Fruit fly (Drosophila melanogaster) whole organism, embryonic: Measurements from ENCODE around the gene CG31897.

ENCODE experiments used
- Atf3 ChIP-seq: fragments of 200-800 bp; sonication (Bioruptor generic); optimal IDR thresholded peaks from 3 replicates; lab custom pipeline; 2016; ENCODE audit warnings: missing biosample characterization, missing genetic modification characterization
- Bteb2 ChIP-seq: fragments of 200-800 bp; sonication (Bioruptor generic); optimal IDR thresholded peaks from 2 replicates; lab custom pipeline; 2016; ENCODE audit warnings: missing biosample characterization, missing genetic modification characterization
- CG10209 ChIP-seq: fragments of 200-800 bp; sonication (Bioruptor generic); optimal IDR thresholded peaks from 3 replicates; lab custom pipeline; 2017; ENCODE audit warnings: missing biosample characterization, mild to moderate bottlenecking, missing genetic modification characterization, missing genetic modification reagents
- CG10267 ChIP-seq: fragments of 200-800 bp; sonication (Bioruptor generic); optimal IDR thresholded peaks from 2 replicates; lab custom pipeline; 2018; ENCODE audit warnings: missing biosample characterization, mild to moderate bottlenecking, missing genetic modification characterization, moderate library complexity
- CG10462 ChIP-seq: fragments of 200-800 bp; sonication (Bioruptor generic); optimal IDR thresholded peaks from 2 replicates; lab custom pipeline; 2016; ENCODE audit warnings: missing biosample characterization, missing genetic modification characterization
- CG11085 ChIP-seq: fragments of 200-800 bp; sonication (Bioruptor generic); IDR thresholded peaks from 2 replicates; pipeline ENCODE4 v1.3.6; 2022; ENCODE audit warnings: missing biosample characterization, missing genetic modification characterization
- CG11723 ChIP-seq: fragments of 200-800 bp; sonication (Bioruptor generic); optimal IDR thresholded peaks from 2 replicates; lab custom pipeline; 2017; ENCODE audit warnings: missing biosample characterization, mild to moderate bottlenecking, missing genetic modification characterization
- CG14441 ChIP-seq: fragments of 200-800 bp; sonication (Bioruptor generic); IDR thresholded peaks from 2 replicates; pipeline ENCODE4 v1.3.6; 2022; ENCODE audit warnings: missing biosample characterization, missing genetic modification characterization
- CG16815 ChIP-seq: fragments of 200-800 bp; sonication (Bioruptor generic); optimal IDR thresholded peaks from 3 replicates; lab custom pipeline; 2017; ENCODE audit warnings: missing biosample characterization, mild to moderate bottlenecking, missing genetic modification characterization
- CG2199 ChIP-seq: fragments of 200-800 bp; sonication (Bioruptor generic); IDR thresholded peaks from 3 replicates; pipeline ENCODE4 v1.3.6; 2022; ENCODE audit warnings: missing biosample characterization, missing genetic modification characterization
- CG2202 ChIP-seq: fragments of 200-800 bp; sonication (Bioruptor generic); optimal IDR thresholded peaks from 2 replicates; lab custom pipeline; 2018; ENCODE audit warnings: missing biosample characterization, mild to moderate bottlenecking, missing genetic modification characterization
- CG31365 ChIP-seq: fragments of 200-800 bp; sonication (Bioruptor generic); optimal IDR thresholded peaks from 2 replicates; lab custom pipeline; 2018; ENCODE audit warnings: missing biosample characterization, mild to moderate bottlenecking, missing genetic modification characterization
- CG31441 ChIP-seq: fragments of 200-800 bp; sonication (Bioruptor generic); IDR thresholded peaks from 2 replicates; pipeline ENCODE4 v1.3.6; 2022; ENCODE audit warnings: missing biosample characterization, missing genetic modification characterization
- CG3163 ChIP-seq: fragments of 200-800 bp; sonication (Bioruptor generic); optimal IDR thresholded peaks from 3 replicates; lab custom pipeline; 2016; ENCODE audit warnings: missing biosample characterization, missing genetic modification characterization
- CG32767 ChIP-seq: fragments of 200-800 bp; sonication (Bioruptor generic); IDR thresholded peaks from 2 replicates; pipeline ENCODE4 v1.3.6; 2022; ENCODE audit warnings: missing biosample characterization, missing genetic modification characterization
- CG34376 ChIP-seq: fragments of 200-800 bp; sonication (Bioruptor generic); optimal IDR thresholded peaks from 2 replicates; lab custom pipeline; 2018; ENCODE audit warnings: missing biosample characterization, mild to moderate bottlenecking, missing genetic modification characterization
- CG4328 ChIP-seq: fragments of 200-800 bp; sonication (Bioruptor generic); optimal IDR thresholded peaks from 3 replicates; lab custom pipeline; 2017; ENCODE audit warnings: missing biosample characterization, missing genetic modification reagents, missing genetic modification characterization
- CG4730 ChIP-seq: fragments of 200-800 bp; sonication (Bioruptor generic); IDR thresholded peaks from 2 replicates; pipeline ENCODE4 v1.3.6; 2022; ENCODE audit warnings: missing biosample characterization, missing genetic modification characterization
- CG5953 ChIP-seq: fragments of 200-800 bp; sonication (Bioruptor generic); IDR thresholded peaks from 2 replicates; pipeline ENCODE4 v1.3.6; 2022; ENCODE audit warnings: missing biosample characterization, missing genetic modification characterization
- CG7745 ChIP-seq: fragments of 200-800 bp; sonication (Bioruptor generic); optimal IDR thresholded peaks from 2 replicates; lab custom pipeline; 2018; ENCODE audit warnings: missing biosample characterization, mild to moderate bottlenecking, missing genetic modification characterization, moderate library complexity
- CG7839 ChIP-seq: fragments of 200-800 bp; sonication (Bioruptor generic); optimal IDR thresholded peaks from 3 replicates; lab custom pipeline; 2018; ENCODE audit warnings: missing biosample characterization, mild to moderate bottlenecking, missing genetic modification characterization, moderate library complexity
- CG8478 ChIP-seq: fragments of >200 bp; optimal IDR thresholded peaks from 2 replicates; lab custom pipeline; 2018
- CrebB ChIP-seq: fragments of 200-800 bp; sonication (Bioruptor generic); optimal IDR thresholded peaks from 3 replicates; lab custom pipeline; 2018; ENCODE audit warnings: missing biosample characterization, mild to moderate bottlenecking, missing genetic modification characterization
- Dip2 ChIP-seq: fragments of 200-800 bp; sonication (Bioruptor generic); IDR thresholded peaks from 2 replicates; pipeline ENCODE4 v1.3.6; 2022; ENCODE audit warnings: missing biosample characterization, missing genetic modification characterization
- Dip3 ChIP-seq: fragments of 200-800 bp; sonication (Bioruptor generic); optimal IDR thresholded peaks from 3 replicates; lab custom pipeline; 2016; ENCODE audit warnings: missing biosample characterization, missing genetic modification characterization
- Dll ChIP-seq: fragments of 200-800 bp; sonication (Bioruptor generic); IDR thresholded peaks from 4 replicates; pipeline ENCODE4 v1.3.6; 2022; ENCODE audit warnings: missing biosample characterization, missing genetic modification characterization; ENCODE audit not compliant: partially characterized antibody
- E2f2 ChIP-seq: fragments of 200-800 bp; sonication (Bioruptor generic); IDR thresholded peaks from 2 replicates; pipeline ENCODE4 v1.3.6; 2022; ENCODE audit warnings: missing biosample characterization, missing genetic modification characterization
- HmgD ChIP-seq: fragments of 200-800 bp; sonication (Bioruptor generic); optimal IDR thresholded peaks from 3 replicates; lab custom pipeline; 2016; ENCODE audit warnings: missing biosample characterization, missing genetic modification characterization
- Jarid2 ChIP-seq: fragments of 200-800 bp; sonication (Bioruptor generic); optimal IDR thresholded peaks from 3 replicates; lab custom pipeline; 2017; ENCODE audit warnings: mild to moderate bottlenecking, missing biosample characterization, missing genetic modification reagents, missing genetic modification characterization
- MTF-1 ChIP-seq: fragments of 200-800 bp; sonication (Bioruptor generic); optimal IDR thresholded peaks from 2 replicates; lab custom pipeline; 2018; ENCODE audit warnings: missing biosample characterization, mild to moderate bottlenecking, missing genetic modification characterization, borderline replicate concordance
- NC2β ChIP-seq: fragments of 200-800 bp; sonication (Bioruptor generic); optimal IDR thresholded peaks from 2 replicates; lab custom pipeline; 2016; ENCODE audit warnings: missing biosample characterization, missing genetic modification characterization
- Sin3A ChIP-seq: fragments of >200 bp; optimal IDR thresholded peaks from 2 replicates; lab custom pipeline; 2018
- Trl ChIP-seq, 3 experiments: fragments of >200 bp in 2 of 3; fragments of 200-800 bp in 1 of 3; sonication (Bioruptor generic) in 1 of 3; optimal IDR thresholded peaks; 2 replicates in 1 of 3; 3 replicates in 2 of 3; lab custom pipeline; 2016 to 2017; ENCODE audit warnings: missing biosample characterization in 1 of 3, missing genetic modification characterization in 1 of 3
- ase ChIP-seq: fragments of 200-800 bp; sonication (Bioruptor generic); IDR thresholded peaks from 3 replicates; pipeline ENCODE4 v1.3.6; 2022; ENCODE audit warnings: missing biosample characterization, missing genetic modification characterization
- bcd ChIP-seq: fragments of 200-800 bp; sonication (Bioruptor generic); optimal IDR thresholded peaks from 2 replicates; lab custom pipeline; 2017; ENCODE audit warnings: missing biosample characterization, mild to moderate bottlenecking, missing genetic modification characterization
- crc ChIP-seq: fragments of 200-800 bp; sonication (Bioruptor generic); optimal IDR thresholded peaks from 2 replicates; lab custom pipeline; 2016; ENCODE audit warnings: missing biosample characterization, missing genetic modification characterization
- exex ChIP-seq: fragments of 200-800 bp; sonication (Bioruptor generic); optimal IDR thresholded peaks from 4 replicates; lab custom pipeline; 2018; ENCODE audit warnings: missing biosample characterization, mild to moderate bottlenecking, missing genetic modification characterization, moderate library complexity
- grau ChIP-seq: fragments of 200-800 bp; optimal IDR thresholded peaks from 3 replicates; lab custom pipeline; 2019; ENCODE audit warnings: missing biosample characterization, mild to moderate bottlenecking, missing genetic modification characterization, moderate library complexity
- hb ChIP-seq: fragments of 200-800 bp; sonication (Bioruptor generic); IDR thresholded peaks from 3 replicates; pipeline ENCODE4 v1.3.6; 2022; ENCODE audit warnings: missing biosample characterization, missing genetic modification characterization; ENCODE audit not compliant: partially characterized antibody
- nau ChIP-seq: fragments of 200-800 bp; sonication (Bioruptor generic); optimal IDR thresholded peaks from 3 replicates; lab custom pipeline; 2017; ENCODE audit warnings: missing biosample characterization, mild to moderate bottlenecking, missing genetic modification characterization, missing genetic modification reagents
- p53 ChIP-seq: fragments of 200-800 bp; sonication (Bioruptor generic); optimal IDR thresholded peaks from 2 replicates; lab custom pipeline; 2016; ENCODE audit warnings: missing biosample characterization, missing genetic modification characterization
- pb ChIP-seq: fragments of 200-800 bp; sonication (Bioruptor generic); optimal IDR thresholded peaks from 3 replicates; lab custom pipeline; 2016; ENCODE audit warnings: missing biosample characterization, missing genetic modification characterization
- peb ChIP-seq: fragments of 200-800 bp; sonication (Bioruptor generic); IDR thresholded peaks from 2 replicates; pipeline ENCODE4 v1.3.6; 2022; ENCODE audit warnings: missing biosample characterization, missing genetic modification characterization
- phol ChIP-seq: fragments of 200-800 bp; sonication (Bioruptor generic); optimal IDR thresholded peaks from 3 replicates; lab custom pipeline; 2018; ENCODE audit warnings: missing biosample characterization, mild to moderate bottlenecking, missing genetic modification characterization, moderate library complexity
- psq ChIP-seq: fragments of 200-800 bp; sonication (Bioruptor generic); optimal IDR thresholded peaks from 2 replicates; lab custom pipeline; 2017; ENCODE audit warnings: missing biosample characterization, missing genetic modification characterization
- salm ChIP-seq: fragments of 200-800 bp; sonication (Bioruptor generic); optimal IDR thresholded peaks from 2 replicates; lab custom pipeline; 2018; ENCODE audit warnings: missing biosample characterization, mild to moderate bottlenecking, missing genetic modification characterization
- scrt ChIP-seq: fragments of 200-800 bp; sonication (Bioruptor generic); optimal IDR thresholded peaks from 2 replicates; lab custom pipeline; 2018; ENCODE audit warnings: missing biosample characterization, mild to moderate bottlenecking, missing genetic modification characterization, moderate library complexity
- sim ChIP-seq: fragments of 200-800 bp; sonication (Bioruptor generic); IDR thresholded peaks from 2 replicates; pipeline ENCODE4 v1.3.6; 2022; ENCODE audit warnings: missing biosample characterization, missing genetic modification characterization
- tgo ChIP-seq: fragments of 200-800 bp; sonication (Bioruptor generic); IDR thresholded peaks from 3 replicates; pipeline ENCODE4 v1.3.6; 2022; ENCODE audit warnings: missing biosample characterization, missing genetic modification characterization
- tio ChIP-seq: fragments of 200-800 bp; sonication (Bioruptor generic); optimal IDR thresholded peaks from 2 replicates; lab custom pipeline; 2017; ENCODE audit warnings: missing biosample characterization, missing genetic modification characterization, inconsistent platforms
- zen ChIP-seq: fragments of 200-800 bp; sonication (Bioruptor generic); optimal IDR thresholded peaks from 3 replicates; lab custom pipeline; 2018; ENCODE audit warnings: missing biosample characterization, mild to moderate bottlenecking, missing genetic modification characterization, moderate library complexity
- zfh2 ChIP-seq: fragments of 200-800 bp; sonication (Bioruptor generic); optimal IDR thresholded peaks from 2 replicates; lab custom pipeline; 2016; ENCODE audit warnings: missing biosample characterization, missing genetic modification characterization

CG31897 gene

DNA sequence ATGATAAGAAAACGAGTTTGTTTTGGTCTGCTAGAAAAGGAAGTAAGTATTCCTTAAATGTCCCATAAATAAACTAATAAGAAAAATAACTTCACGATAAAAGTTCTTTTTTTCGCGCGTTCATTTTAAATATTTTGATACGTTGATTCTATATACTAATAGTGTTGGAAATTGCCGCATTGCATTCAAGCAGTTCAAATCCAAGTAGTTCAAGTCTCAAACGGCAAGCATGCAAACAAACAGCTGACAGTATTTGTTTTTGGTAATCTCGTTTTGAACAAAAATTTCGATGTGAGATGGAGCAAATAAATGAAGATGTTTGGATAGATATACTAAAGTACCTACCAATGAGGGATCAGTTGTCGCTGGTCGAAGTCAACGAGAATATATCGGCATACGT, 46.5 kb downstream of the CG31897 start, which contains the start of gene CG13088 (continued):
- TF ChIP-seq Atf3 (GFP tag; lab: Kevin White, UChicago), result no peak
- TF ChIP-seq CG7745 (tag; lab: Kevin White, UChicago), result no peak
- TF ChIP-seq nau, result no peak
- TF ChIP-seq CG34376 (GFP tag; lab: Kevin White, UChicago), result no peak
- no peak for TF ChIP-seq Jarid2 (GFP tag; lab: Kevin White, UChicago)
- TF ChIP-seq zfh2 (GFP tag; lab: Kevin White, UChicago), result peak; percentile 40
- TF ChIP-seq Dll, result no peak
- no peak for TF ChIP-seq CG11723 (GFP tag; lab: Kevin White, UChicago)
- no peak for TF ChIP-seq crc (GFP tag; lab: Kevin White, UChicago)
- no peak for TF ChIP-seq grau (tag; lab: Kevin White, UChicago)
- TF ChIP-seq CG31441, result no peak
- TF ChIP-seq E2f2, result peak; percentile 96
- TF ChIP-seq CG11085 (GFP tag; lab: Robert Waterston, UW), result no peak
- TF ChIP-seq Bteb2, result peak; percentile 35
- TF ChIP-seq NC2β (GFP tag; lab: Kevin White, UChicago), result peak; percentile 36
- no peak for TF ChIP-seq Sin3A (lab: Kevin White, UChicago)
- peak; percentile 96 for TF ChIP-seq CG14441 (GFP tag; lab: Robert Waterston, UW)
- peak; percentile 18 for TF ChIP-seq bcd (GFP tag; lab: Kevin White, UChicago)
- TF ChIP-seq tio, result no peak
- peak; percentile 43 for TF ChIP-seq phol
- no peak for TF ChIP-seq CG32767
- no peak for TF ChIP-seq salm
- TF ChIP-seq CrebB (tag; lab: Kevin White, UChicago), result no peak
- TF ChIP-seq CG4730, result no peak
- TF ChIP-seq HmgD, result peak; percentile 54
- TF ChIP-seq Dip2, result no peak
- TF ChIP-seq scrt (GFP tag; lab: Kevin White, UChicago), result no peak
- TF ChIP-seq CG31365 (tag; lab: Kevin White, UChicago), result peak; percentile 99
- no peak for TF ChIP-seq psq
- no peak for TF ChIP-seq CG2199 (GFP tag; lab: Robert Waterston, UW)
- TF ChIP-seq CG7839, result no peak
- no peak for TF ChIP-seq sim (GFP tag; lab: Robert Waterston, UW)
- TF ChIP-seq MTF-1 (GFP tag; lab: Kevin White, UChicago), result no peak
- no peak for TF ChIP-seq p53 (GFP tag; lab: Kevin White, UChicago)
- TF ChIP-seq CG10209 (GFP tag; lab: Kevin White, UChicago), result no peak
- peak; percentile 51 for TF ChIP-seq Dip3 (GFP tag; lab: Kevin White, UChicago)
- TF ChIP-seq exex (tag; lab: Kevin White, UChicago), result no peak
- no peak for TF ChIP-seq CG5953 (GFP tag; lab: Robert Waterston, UW)
- TF ChIP-seq hb (GFP tag; lab: Robert Waterston, UW), result no peak
- TF ChIP-seq CG10462, result no peak
- no peak for TF ChIP-seq pb (GFP tag; lab: Kevin White, UChicago)
- no peak for TF ChIP-seq CG4328 (GFP tag; lab: Kevin White, UChicago)
- TF ChIP-seq Trl (optimal IDR thresholded peaks at IDR 0.05; lab: Kevin White, UChicago), result no peak
- TF ChIP-seq Trl (GFP tag; optimal IDR thresholded peaks at IDR 0.05; lab: Kevin White, UChicago), result peak; percentile 33
- no peak for TF ChIP-seq CG16815 (GFP tag; lab: Kevin White, UChicago)
- no peak for TF ChIP-seq CG8478 (lab: Kevin White, UChicago)
- no peak for TF ChIP-seq tgo
- TF ChIP-seq peb (GFP tag; lab: Robert Waterston, UW), result no peak
- no peak for TF ChIP-seq ase (GFP tag; lab: Robert Waterston, UW)
- TF ChIP-seq CG10267 (tag; lab: Kevin White, UChicago), result peak; percentile 98
- no peak for TF ChIP-seq CG2202 (tag; lab: Kevin White, UChicago)
- TF ChIP-seq CG3163 (GFP tag; lab: Kevin White, UChicago), result peak; percentile 27
- peak; percentile 36 for TF ChIP-seq zen
